Worm (Caenorhabditis elegans) whole organism, midembryonic: ENCODE measurements around the gene magu-2.

Experiments
- T22C8.4 ChIP-seq: fragments of 200-800 bp; sonication (Bioruptor generic); IDR thresholded peaks from 2 replicates; pipeline ENCODE4 v1.3.6; 2022; ENCODE audit warnings: missing genetic modification characterization, missing compliant biosample characterization
- cog-1 ChIP-seq: sonication (generic microtip); optimal IDR thresholded peaks from 2 replicates; lab custom pipeline; 2016; ENCODE audit warnings: missing genetic modification characterization, missing compliant biosample characterization
- flt-1 ChIP-seq: fragments of 200-800 bp; sonication (Bioruptor generic); IDR thresholded peaks from 2 replicates; pipeline ENCODE4 v1.3.6; 2022; ENCODE audit warnings: missing genetic modification characterization, missing compliant biosample characterization
- med-1 ChIP-seq: sonication (generic microtip); optimal IDR thresholded peaks from 2 replicates; lab custom pipeline; 2017; ENCODE audit warnings: missing genetic modification characterization, mild to moderate bottlenecking, missing compliant biosample characterization, antibody characterized with exemption, missing genetic modification reagents; ENCODE audit not compliant: insufficient read depth
- ref-1 ChIP-seq: fragments of 200-800 bp; sonication (Bioruptor generic); conservative IDR thresholded peaks from 2 replicates; pipeline ENCODE4 v1.3.6; 2022; ENCODE audit warnings: missing genetic modification reagents, missing genetic modification characterization, missing compliant biosample characterization
- tab-1 ChIP-seq: fragments of 200-800 bp; sonication (Bioruptor generic); IDR thresholded peaks from 2 replicates; pipeline ENCODE4 v1.3.6; 2022; ENCODE audit warnings: missing genetic modification characterization, missing compliant biosample characterization
- ztf-23 ChIP-seq: fragments of 200-800 bp; sonication (Bioruptor generic); IDR thresholded peaks from 2 replicates; pipeline ENCODE4 v1.3.6; 2022; ENCODE audit warnings: missing genetic modification reagents, missing genetic modification characterization, missing compliant biosample characterization
- ztf-29 ChIP-seq: fragments of 200-800 bp; sonication (Bioruptor generic); IDR thresholded peaks from 2 replicates; pipeline ENCODE4 v1.3.6; 2022; ENCODE audit warnings: missing genetic modification reagents, missing genetic modification characterization, missing compliant biosample characterization

DNA sequence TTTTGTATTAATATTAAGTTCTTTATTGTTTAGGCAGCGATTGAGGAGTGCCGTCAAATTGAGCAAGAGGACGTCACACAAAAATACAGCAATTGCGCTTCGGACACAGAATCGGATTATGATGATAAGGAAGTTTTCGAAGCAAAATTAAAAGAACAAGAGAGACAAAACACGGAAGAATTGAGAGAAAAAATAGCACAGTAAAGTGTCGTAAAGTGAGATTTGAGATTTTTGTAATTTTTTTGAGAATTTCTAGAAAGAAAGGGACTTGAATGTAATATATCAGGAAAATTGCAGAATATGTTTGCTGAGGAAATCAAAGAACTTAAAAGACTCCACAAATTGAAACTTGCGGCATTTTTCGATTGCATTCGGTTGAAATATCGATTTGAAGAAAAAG is 46.2 kb downstream of the magu-2 start, which contains the start of gene B0507.4:
- TF ChIP-seq flt-1 (GFP tag; lab: Robert Waterston, UW), result no peak
- TF ChIP-seq T22C8.4, result no peak
- no peak for TF ChIP-seq tab-1
- TF ChIP-seq cog-1, result no peak
- no peak for TF ChIP-seq ztf-29
- TF ChIP-seq ztf-23 (GFP tag; lab: Robert Waterston, UW), result no peak
- TF ChIP-seq ref-1, result no peak
- TF ChIP-seq med-1 (GFP tag; lab: Kevin White, UChicago), result no peak
